Fruit fly (Drosophila melanogaster): ENCODE results near the gene CG13996.
A peak's percentile ranks its signal among the peaks of the same experiment; 100 is the strongest.

Gene CG13996

dm6 chr2L:6013071-6013417 lies 7.6 kb upstream of the CG13996 start:
- no peak for TF ChIP-seq CG17801 (GFP tag; optimal IDR thresholded peaks at IDR 0.05; ENCODE audit: partially characterized antibody)

- no peak for TF ChIP-seq CG17801 (GFP tag; optimal IDR thresholded peaks at IDR 0.05; ENCODE audit: partially characterized antibody)
Measured at dm6 chr2L:6019352-6020131, 1.1 kb upstream of the CG13996 start, which contains the start of gene H2.0. Gene H2.0, minus strand, starts transcription at chr2L:6019402.

- TF ChIP-seq CG17801 (GFP tag; optimal IDR thresholded peaks at IDR 0.05; ENCODE audit: partially characterized antibody): no peak
Measured at dm6 chr2L:6022793-6023192, 2.2 kb downstream of the CG13996 start.

dm6 chr2L:6024345-6024907 lies 3.8 kb downstream of the CG13996 start, which contains the start of gene CG9107:
Gene CG9107, minus strand, starts transcription at chr2L:6024539.
- TF ChIP-seq CG17801 (GFP tag; optimal IDR thresholded peaks at IDR 0.05; ENCODE audit: partially characterized antibody): no peak

- TF ChIP-seq CG17801 (GFP tag; optimal IDR thresholded peaks at IDR 0.05; ENCODE audit: partially characterized antibody): no peak
Measured at dm6 chr2L:6028712-6029111, 8.1 kb downstream of the CG13996 start.

- TF ChIP-seq CG17801 (GFP tag; optimal IDR thresholded peaks at IDR 0.05; ENCODE audit: partially characterized antibody): no peak
Measured at dm6 chr2L:6031838-6032237, 11.2 kb downstream of the CG13996 start.

- no peak for TF ChIP-seq CG17801 (GFP tag; optimal IDR thresholded peaks at IDR 0.05; ENCODE audit: partially characterized antibody)
Measured at dm6 chr2L:6034344-6034743, 13.7 kb downstream of the CG13996 start, which contains the start of gene CG9109. Gene CG9109, minus strand, starts transcription at chr2L:6034423.

dm6 chr2L:6035155-6035554 lies 14.5 kb downstream of the CG13996 start:
- TF ChIP-seq CG17801 (GFP tag; optimal IDR thresholded peaks at IDR 0.05; ENCODE audit: partially characterized antibody): no peak

dm6 chr2L:6036710-6037109 lies 16.1 kb downstream of the CG13996 start, which contains the start of gene mtm:
Gene mtm, minus strand, starts transcription at chr2L:6037015.
- no peak for TF ChIP-seq CG17801 (GFP tag; optimal IDR thresholded peaks at IDR 0.05; ENCODE audit: partially characterized antibody)

dm6 chr2L:6037830-6038229 lies 17.2 kb downstream of the CG13996 start, which contains the start of the genes CG9117 and CG31643:
Gene CG9117, minus strand, starts transcription at chr2L:6037902.
Gene CG31643, plus strand, starts transcription at chr2L:6038117.
- peak; percentile 70 for TF ChIP-seq CG17801 (GFP tag; optimal IDR thresholded peaks at IDR 0.05; ENCODE audit: partially characterized antibody)

dm6 chr2L:6045484-6045883 lies 24.8 kb downstream of the CG13996 start:
- no peak for TF ChIP-seq CG17801 (GFP tag; optimal IDR thresholded peaks at IDR 0.05; ENCODE audit: partially characterized antibody)

dm6 chr2L:6045972-6046718 lies 25.5 kb downstream of the CG13996 start, which contains the start of gene Pfas:
Gene Pfas, minus strand, starts transcription at chr2L:6046050.
- TF ChIP-seq CG17801 (GFP tag; optimal IDR thresholded peaks at IDR 0.05; ENCODE audit: partially characterized antibody): peak; percentile 67

- no peak for TF ChIP-seq CG17801 (GFP tag; optimal IDR thresholded peaks at IDR 0.05; ENCODE audit: partially characterized antibody)
Measured at dm6 chr2L:6046865-6047264, 26.2 kb downstream of the CG13996 start.

- TF ChIP-seq CG17801 (GFP tag; optimal IDR thresholded peaks at IDR 0.05; ENCODE audit: partially characterized antibody): peak; percentile 75
Measured at dm6 chr2L:6047528-6048160, 27.0 kb downstream of the CG13996 start, which contains the start of gene IPIP. Gene IPIP, plus strand, starts transcription at chr2L:6048002.

- no peak for TF ChIP-seq CG17801 (GFP tag; optimal IDR thresholded peaks at IDR 0.05; ENCODE audit: partially characterized antibody)
Measured at dm6 chr2L:6048542-6048941, 27.9 kb downstream of the CG13996 start, which contains the start of the genes CG34179 and slmo. Gene CG34179, minus strand, starts transcription at chr2L:6048706. Gene slmo, minus strand, starts transcription at chr2L:6048706.
